Worm (Caenorhabditis elegans) whole organism, mixed stage, embryonic: ENCODE data around the gene R13H4.7.

Experiments
- ceh-83 ChIP-seq: fragments of 200-800 bp; sonication (Bioruptor generic); optimal IDR thresholded peaks from 2 replicates; lab custom pipeline; 2018; ENCODE audit warnings: mild to moderate bottlenecking, missing genetic modification characterization, missing compliant biosample characterization
- elt-3 ChIP-seq: fragments of 150-350 bp; optimal IDR thresholded peaks from 2 replicates; lab custom pipeline; 2014; ENCODE audit warnings: missing biosample characterization, missing genetic modification characterization
- ham-2 ChIP-seq: fragments of 200-800 bp; sonication (Bioruptor generic); optimal IDR thresholded peaks from 2 replicates; lab custom pipeline; 2018; ENCODE audit warnings: mild to moderate bottlenecking, missing genetic modification characterization, missing compliant biosample characterization
- lsy-2 ChIP-seq: fragments of 150-350 bp; optimal IDR thresholded peaks from 2 replicates; lab custom pipeline; 2014; ENCODE audit warnings: missing biosample characterization, missing genetic modification characterization
- mep-1 ChIP-seq: fragments of 150-350 bp; optimal IDR thresholded peaks from 2 replicates; lab custom pipeline; 2017; ENCODE audit warnings: missing biosample characterization, missing genetic modification reagents, missing genetic modification characterization, inconsistent platforms
- nhr-12 ChIP-seq: fragments of 150-350 bp; optimal IDR thresholded peaks from 2 replicates; lab custom pipeline; 2014; ENCODE audit warnings: missing biosample characterization, missing genetic modification characterization
- nhr-2 ChIP-seq: fragments of 150-350 bp; optimal IDR thresholded peaks from 2 replicates; lab custom pipeline; 2014; ENCODE audit warnings: missing biosample characterization, missing genetic modification characterization
- nhr-76 ChIP-seq: sonication (generic microtip); optimal IDR thresholded peaks from 2 replicates; lab custom pipeline; 2017; ENCODE audit warnings: missing biosample characterization, missing genetic modification characterization
- pha-4 ChIP-seq: fragments of 150-350 bp; optimal IDR thresholded peaks from 2 replicates; lab custom pipeline; 2018; ENCODE audit warnings: missing biosample characterization, missing genetic modification reagents, missing genetic modification characterization
- snpc-4 ChIP-seq: fragments of 150-350 bp; optimal IDR thresholded peaks from 2 replicates; lab custom pipeline; 2014; ENCODE audit warnings: missing biosample characterization, missing genetic modification characterization
- unc-39 ChIP-seq: fragments of 150-350 bp; optimal IDR thresholded peaks from 2 replicates; lab custom pipeline; 2014; ENCODE audit warnings: missing biosample characterization, missing genetic modification characterization
- unc-62 ChIP-seq: fragments of 150-350 bp; optimal IDR thresholded peaks from 2 replicates; lab custom pipeline; 2014; ENCODE audit warnings: missing biosample characterization, missing genetic modification reagents, missing genetic modification characterization
- ztf-11 ChIP-seq: fragments of 150-350 bp; optimal IDR thresholded peaks from 2 replicates; lab custom pipeline; 2014; ENCODE audit warnings: missing biosample characterization, missing genetic modification characterization

- TF ChIP-seq unc-62 (no peak), lsy-2 (tag; lab: Kevin White, UChicago) (no peak), ztf-11 (tag; lab: Kevin White, UChicago) (no peak), unc-39 (tag; lab: Kevin White, UChicago) (no peak), ceh-83 (GFP tag; lab: Kevin White, UChicago) (no peak), pha-4 (tag; lab: Kevin White, UChicago) (no peak), nhr-12 (tag; lab: Kevin White, UChicago) (no peak), snpc-4 (tag; lab: Kevin White, UChicago) (no peak), nhr-76 (tag; lab: Kevin White, UChicago) (no peak), mep-1 (no peak), elt-3 (tag; lab: Kevin White, UChicago) (no peak), ham-2 (GFP tag; lab: Kevin White, UChicago) (no peak), nhr-2 (no peak)
These were observed 15.2 kb upstream of the R13H4.7 start for ce11 chrV:11883215-11883614.
